Fruit fly (Drosophila melanogaster) whole organism: ENCODE data around the gene CG13114.

Experiments used
- CG8478 ChIP-seq: fragments of >200 bp; optimal IDR thresholded peaks from 2 replicates; lab custom pipeline; 2018; ENCODE audit warnings: inconsistent platforms
- EcR ChIP-seq, 2 experiments: fragments of >200 bp; optimal IDR thresholded peaks; 2 replicates each; lab custom pipeline; 2017; ENCODE audit warnings: missing biosample characterization in 2 of 2, missing genetic modification characterization in 2 of 2, missing genetic modification reagents in 2 of 2
- pan ChIP-seq: fragments of >200 bp; optimal IDR thresholded peaks from 2 replicates; lab custom pipeline; 2017
- psq ChIP-seq: fragments of >200 bp; optimal IDR thresholded peaks from 2 replicates; lab custom pipeline; 2017
- usp ChIP-seq: fragments of >200 bp; optimal IDR thresholded peaks from 2 replicates; lab custom pipeline; 2017; ENCODE audit warnings: missing biosample characterization, missing genetic modification characterization, mixed read lengths

DNA sequence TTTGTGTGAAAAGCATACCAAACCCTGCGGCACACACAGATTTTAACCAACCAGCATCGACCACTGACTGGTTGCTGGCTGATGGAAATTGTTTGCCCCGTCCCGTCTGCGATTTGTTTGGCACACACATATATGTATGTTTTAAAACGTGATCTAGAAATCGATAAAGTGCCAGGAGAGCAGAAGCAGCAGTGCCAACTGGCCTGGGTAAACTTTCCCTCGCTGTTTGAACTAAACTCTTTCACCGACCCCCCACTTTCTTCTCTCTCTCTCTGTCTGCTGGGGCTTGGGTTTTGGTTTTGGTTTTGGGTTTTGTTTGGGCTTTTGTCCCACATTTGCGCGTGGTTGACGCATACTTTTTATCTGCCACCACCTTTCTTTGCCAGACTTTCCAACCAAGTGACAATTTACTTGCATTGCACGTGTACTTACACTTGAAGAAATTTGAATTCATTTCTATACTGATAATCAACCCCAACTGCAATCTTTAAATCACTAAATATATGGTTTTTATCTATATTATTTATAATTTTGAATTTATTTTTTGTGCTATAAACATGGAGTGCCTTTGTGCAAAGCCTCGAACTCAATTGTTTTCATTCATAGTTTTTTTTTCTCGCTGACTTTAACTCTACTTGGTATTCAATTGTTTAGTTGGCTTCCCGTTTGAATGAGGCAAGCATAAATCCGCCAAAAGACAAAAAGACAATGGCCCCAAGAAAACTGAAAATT, 40.1 kb upstream of the CG13114 start:
- TF ChIP-seq EcR (GFP tag; optimal IDR thresholded peaks at IDR 0.05; lab: Kevin White, UChicago): no peak
- TF ChIP-seq CG8478 (lab: Kevin White, UChicago): no peak
- no peak for TF ChIP-seq psq (lab: Kevin White, UChicago)
- no peak for TF ChIP-seq usp
- TF ChIP-seq pan (lab: Kevin White, UChicago): no peak
